Worm (Caenorhabditis elegans) whole organism, L3 larva: ENCODE data around the gene otpl-6.

Experiments used
- R02D3.7 ChIP-seq: fragments of 150-350 bp; optimal IDR thresholded peaks from 2 replicates; lab custom pipeline; 2014; ENCODE audit warnings: missing biosample characterization, missing genetic modification characterization
- aly-2 ChIP-seq: fragments of 150-350 bp; optimal IDR thresholded peaks from 2 replicates; lab custom pipeline; 2014; ENCODE audit warnings: missing biosample characterization, missing genetic modification characterization
- ama-1 ChIP-seq: fragments of 150-350 bp; optimal IDR thresholded peaks from 2 replicates; lab custom pipeline; 2018
- ceh-28 ChIP-seq: fragments of 150-350 bp; optimal IDR thresholded peaks from 2 replicates; lab custom pipeline; 2014; ENCODE audit warnings: missing biosample characterization, missing genetic modification reagents, missing genetic modification characterization
- ceh-82 ChIP-seq: fragments of 150-350 bp; optimal IDR thresholded peaks from 2 replicates; lab custom pipeline; 2014; ENCODE audit warnings: missing biosample characterization, missing genetic modification characterization
- egl-27 ChIP-seq: sonication (generic microtip); optimal IDR thresholded peaks from 4 replicates; lab custom pipeline; 2017; ENCODE audit warnings: missing biosample characterization, missing genetic modification reagents, missing genetic modification characterization
- egl-5 ChIP-seq: fragments of 150-350 bp; optimal IDR thresholded peaks from 2 replicates; lab custom pipeline; 2017; ENCODE audit warnings: missing biosample characterization, missing genetic modification reagents, missing genetic modification characterization, inconsistent platforms
- elt-1 ChIP-seq: fragments of 150-350 bp; optimal IDR thresholded peaks from 2 replicates; lab custom pipeline; 2014; ENCODE audit warnings: missing biosample characterization, missing genetic modification characterization
- elt-2 ChIP-seq: sonication (generic microtip); optimal IDR thresholded peaks from 2 replicates; lab custom pipeline; 2016; ENCODE audit warnings: missing genetic modification reagents, mild to moderate bottlenecking, missing genetic modification characterization, missing compliant biosample characterization
- fkh-10 ChIP-seq: sonication (generic microtip); optimal IDR thresholded peaks from 2 replicates; lab custom pipeline; 2017; ENCODE audit warnings: missing biosample characterization, missing genetic modification reagents, missing genetic modification characterization
- fkh-2 ChIP-seq: fragments of 150-350 bp; optimal IDR thresholded peaks from 2 replicates; lab custom pipeline; 2014; ENCODE audit warnings: missing biosample characterization, missing genetic modification reagents, missing genetic modification characterization
- hmg-11 ChIP-seq: sonication (generic microtip); optimal IDR thresholded peaks from 2 replicates; lab custom pipeline; 2016; ENCODE audit warnings: missing genetic modification characterization, missing compliant biosample characterization
- jun-1 ChIP-seq: fragments of 150-350 bp; optimal IDR thresholded peaks from 2 replicates; lab custom pipeline; 2014; ENCODE audit warnings: missing biosample characterization, missing genetic modification reagents, missing genetic modification characterization
- lin-15B ChIP-seq: fragments of 150-350 bp; optimal IDR thresholded peaks from 2 replicates; lab custom pipeline; 2014; ENCODE audit warnings: missing biosample characterization, missing genetic modification characterization
- lin-39 ChIP-seq: fragments of 150-350 bp; optimal IDR thresholded peaks from 2 replicates; lab custom pipeline; 2018; ENCODE audit warnings: missing biosample characterization, missing genetic modification reagents, missing genetic modification characterization
- lsy-12 ChIP-seq: sonication (generic microtip); optimal IDR thresholded peaks from 2 replicates; lab custom pipeline; 2016; ENCODE audit warnings: mild to moderate bottlenecking, missing genetic modification characterization, missing compliant biosample characterization
- mdl-1 ChIP-seq: fragments of 150-350 bp; optimal IDR thresholded peaks from 2 replicates; lab custom pipeline; 2014; ENCODE audit warnings: missing biosample characterization, missing genetic modification characterization
- nfya-1 ChIP-seq: sonication (generic microtip); optimal IDR thresholded peaks from 2 replicates; lab custom pipeline; 2017; ENCODE audit warnings: missing genetic modification characterization, mild to moderate bottlenecking, missing compliant biosample characterization, antibody characterized with exemption, moderate library complexity; ENCODE audit not compliant: insufficient read depth
- nhr-11 ChIP-seq: fragments of 150-350 bp; optimal IDR thresholded peaks from 2 replicates; lab custom pipeline; 2014; ENCODE audit warnings: missing biosample characterization, missing genetic modification characterization
- nhr-23 ChIP-seq: fragments of 150-350 bp; optimal IDR thresholded peaks from 2 replicates; lab custom pipeline; 2014; ENCODE audit warnings: missing biosample characterization, missing genetic modification reagents, missing genetic modification characterization
- nhr-28 ChIP-seq: fragments of 150-350 bp; optimal IDR thresholded peaks from 2 replicates; lab custom pipeline; 2014; ENCODE audit warnings: missing biosample characterization, missing genetic modification characterization
- nhr-67 ChIP-seq: fragments of 150-350 bp; optimal IDR thresholded peaks from 2 replicates; lab custom pipeline; 2014; ENCODE audit warnings: missing biosample characterization, missing genetic modification characterization
- nhr-76 ChIP-seq: fragments of 150-350 bp; sonication (generic microtip); optimal IDR thresholded peaks from 5 replicates; lab custom pipeline; 2014; ENCODE audit warnings: missing biosample characterization, missing genetic modification characterization
- nhr-77 ChIP-seq: fragments of 150-350 bp; optimal IDR thresholded peaks from 2 replicates; lab custom pipeline; 2014; ENCODE audit warnings: missing biosample characterization, missing genetic modification characterization
- pha-4 ChIP-seq: fragments of 150-350 bp; optimal IDR thresholded peaks from 2 replicates; lab custom pipeline; 2014; ENCODE audit warnings: missing biosample characterization, missing genetic modification reagents, missing genetic modification characterization
- sea-2 ChIP-seq: fragments of 150-350 bp; sonication (generic microtip); optimal IDR thresholded peaks from 4 replicates; lab custom pipeline; 2014; ENCODE audit warnings: missing biosample characterization, missing genetic modification reagents, missing genetic modification characterization
- snpc-4 ChIP-seq: fragments of 150-350 bp; optimal IDR thresholded peaks from 2 replicates; lab custom pipeline; 2014; ENCODE audit warnings: missing biosample characterization, missing genetic modification characterization
- tbx-2 ChIP-seq: sonication (generic microtip); optimal IDR thresholded peaks from 2 replicates; lab custom pipeline; 2016; ENCODE audit warnings: mild to moderate bottlenecking, missing genetic modification characterization, missing compliant biosample characterization
- unc-39 ChIP-seq: sonication (generic microtip); optimal IDR thresholded peaks from 4 replicates; lab custom pipeline; 2017; ENCODE audit warnings: missing biosample characterization, missing genetic modification characterization
- unc-62 ChIP-seq: fragments of 150-350 bp; sonication (generic microtip); optimal IDR thresholded peaks from 4 replicates; lab custom pipeline; 2014; ENCODE audit warnings: missing biosample characterization, missing genetic modification reagents, missing genetic modification characterization
- zag-1 ChIP-seq: fragments of 150-350 bp; optimal IDR thresholded peaks from 2 replicates; lab custom pipeline; 2014; ENCODE audit warnings: missing biosample characterization, missing genetic modification characterization
- ztf-11 ChIP-seq: fragments of 150-350 bp; optimal IDR thresholded peaks from 2 replicates; lab custom pipeline; 2014; ENCODE audit warnings: missing biosample characterization, missing genetic modification characterization
- ztf-4 ChIP-seq: fragments of 150-350 bp; optimal IDR thresholded peaks from 2 replicates; lab custom pipeline; 2014; ENCODE audit warnings: missing biosample characterization, missing genetic modification characterization

otpl-6 gene

ce11 chrV:8545531-8546224, 19.8 kb downstream of the otpl-6 start, which contains the start of the genes slc-17.8 and asns-1:
Gene slc-17.8, minus strand, starts transcription at chrV:8545581.
Gene asns-1, plus strand, starts transcription at chrV:8546174.
- no peak for TF ChIP-seq hmg-11
- no peak for TF ChIP-seq ceh-28 (tag; lab: Kevin White, UChicago)
- no peak for TF ChIP-seq ama-1 (lab: Kevin White, UChicago)
- no peak for TF ChIP-seq elt-1 (tag; lab: Kevin White, UChicago)
- TF ChIP-seq nhr-11 = no peak
- TF ChIP-seq R02D3.7 (tag; lab: Kevin White, UChicago) = no peak
- no peak for TF ChIP-seq fkh-2 (tag; lab: Kevin White, UChicago)
- TF ChIP-seq lsy-12 (tag; lab: Kevin White, UChicago) = no peak
- no peak for TF ChIP-seq lin-15B (tag; lab: Kevin White, UChicago)
- no peak for TF ChIP-seq nfya-1 (tag; lab: Kevin White, UChicago)
- no peak for TF ChIP-seq lin-39
- TF ChIP-seq sea-2 (GFP tag; lab: Kevin White, UChicago) = no peak
- no peak for TF ChIP-seq egl-27
- no peak for TF ChIP-seq aly-2 (tag; lab: Kevin White, UChicago)
- TF ChIP-seq snpc-4 (tag; lab: Kevin White, UChicago) = no peak
- no peak for TF ChIP-seq nhr-67
- TF ChIP-seq tbx-2 = no peak
- no peak for TF ChIP-seq pha-4 (tag; lab: Kevin White, UChicago)

ce11 chrV:8548989-8549388, 23.1 kb downstream of the otpl-6 start, which contains the start of gene stdh-4:
Gene stdh-4, plus strand, starts transcription at chrV:8549289.
- TF ChIP-seq lin-39 (no peak), nhr-28 (tag; lab: Kevin White, UChicago) (no peak)

- no peak for TF ChIP-seq fkh-10
- peak; percentile 97 for TF ChIP-seq egl-5 (tag; lab: Kevin White, UChicago)
These were observed 26.6 kb downstream of the otpl-6 start, which contains the start of gene acr-15 for ce11 chrV:8552460-8552859. Gene acr-15, plus strand, starts transcription at chrV:8552695.

- no peak for TF ChIP-seq aly-2 (tag; lab: Kevin White, UChicago)
- no peak for TF ChIP-seq zag-1 (tag; lab: Kevin White, UChicago)
- TF ChIP-seq mdl-1 (tag; lab: Kevin White, UChicago) = no peak
- TF ChIP-seq, all 47 proteins: peak for 0
These were observed 30.1 kb downstream of the otpl-6 start for ce11 chrV:8555955-8556354.

ce11 chrV:8560916-8561315, 35.0 kb downstream of the otpl-6 start, which contains the start of gene acr-16:
Gene acr-16, plus strand, starts transcription at chrV:8561216.
- TF ChIP-seq elt-1 (tag; lab: Kevin White, UChicago) (no peak), nfya-1 (tag; lab: Kevin White, UChicago) (no peak), fkh-2 (tag; lab: Kevin White, UChicago) (no peak), ztf-4 (tag; lab: Kevin White, UChicago) (no peak), egl-5 (tag; lab: Kevin White, UChicago) (no peak), nhr-76 (no peak), unc-62 (GFP tag; lab: Kevin White, UChicago) (no peak), R02D3.7 (tag; lab: Kevin White, UChicago) (no peak), nhr-77 (tag; lab: Kevin White, UChicago) (no peak), lin-15B (tag; lab: Kevin White, UChicago) (no peak), unc-39 (tag; lab: Kevin White, UChicago) (no peak), nhr-23 (tag; lab: Kevin White, UChicago) (no peak), lin-39 (no peak), elt-2 (tag; lab: Kevin White, UChicago) (no peak)

ce11 chrV:8565075-8565474, 39.2 kb downstream of the otpl-6 start, which contains the start of gene F25G6.8:
Gene F25G6.8, minus strand, starts transcription at chrV:8565175.
- TF ChIP-seq ztf-11 = no peak
- no peak for TF ChIP-seq fkh-2 (tag; lab: Kevin White, UChicago)
- no peak for TF ChIP-seq lin-39
- TF ChIP-seq jun-1 (tag; lab: Kevin White, UChicago) = no peak
- no peak for TF ChIP-seq egl-27
- TF ChIP-seq ceh-82 = no peak
- no peak for TF ChIP-seq aly-2 (tag; lab: Kevin White, UChicago)
- no peak for TF ChIP-seq ceh-28 (tag; lab: Kevin White, UChicago)
